Fruit fly (Drosophila melanogaster): Measurements from ENCODE around the gene 4E-T.

The 4E-T gene

DNA sequence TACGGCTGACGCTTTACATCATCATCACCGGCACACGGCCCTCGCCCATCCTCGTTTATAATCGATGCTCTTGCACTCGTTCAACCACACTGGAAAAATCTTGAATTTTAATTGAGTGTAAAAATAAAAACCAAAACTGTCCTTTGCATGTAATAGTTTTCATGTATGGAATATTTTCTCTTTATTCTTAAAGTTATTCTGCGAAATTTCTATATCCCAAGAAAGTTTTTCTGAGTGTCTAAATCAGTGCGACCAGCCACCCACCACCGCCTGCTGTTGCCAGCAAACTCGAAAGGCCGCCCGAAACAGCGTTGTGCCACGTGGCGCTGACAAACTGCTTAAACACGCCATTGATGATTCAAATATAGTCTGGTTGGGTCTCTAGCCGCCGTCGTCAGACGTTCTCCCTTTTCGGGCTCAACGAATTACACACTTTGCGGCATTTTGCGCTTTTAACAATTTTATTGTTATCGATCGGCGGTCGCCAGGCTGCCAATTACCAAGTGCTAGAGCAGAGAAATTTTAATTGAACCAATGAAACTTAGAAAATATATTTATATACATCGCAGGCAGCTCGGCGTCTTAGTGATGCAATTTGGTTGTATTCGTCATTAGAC is 24.7 kb upstream of the 4E-T start (continued):
- peak; percentile 36 for TF ChIP-seq CrebB (tag; optimal IDR thresholded peaks at IDR 0.05)
- no peak for TF ChIP-seq tna (GFP tag; IDR thresholded peaks at IDR 0.05; ENCODE audit: partially characterized antibody)
- TF ChIP-seq CG43689 (GFP tag; IDR thresholded peaks at IDR 0.05) = no peak
- peak in 1 of 2 experiments; percentile 4 for TF ChIP-seq crp (GFP tag; optimal IDR thresholded peaks at IDR 0.05)
- peak; percentile 75 for TF ChIP-seq Side (GFP tag; optimal IDR thresholded peaks at IDR 0.05)
- TF ChIP-seq CG32772 (GFP tag; IDR thresholded peaks at IDR 0.05) = no peak
- TF ChIP-seq CG7357 (GFP tag; IDR thresholded peaks at IDR 0.05) = peak; percentile 44; the same call in 1 of the 3 replicates
- peak; percentile 55 for TF ChIP-seq CG10654 (GFP tag; optimal IDR thresholded peaks at IDR 0.05)
- TF ChIP-seq ap (GFP tag; IDR thresholded peaks at IDR 0.05) = no peak; the same call in 1 of the 2 replicates
- peak; percentile 79 for TF ChIP-seq CG2875 (GFP tag; optimal IDR thresholded peaks at IDR 0.05)
- peak; percentile 43 for TF ChIP-seq CG3281 (GFP tag; optimal IDR thresholded peaks at IDR 0.05)
- TF ChIP-seq sc (optimal IDR thresholded peaks at IDR 0.05) = no peak
- TF ChIP-seq sc (GFP tag; optimal IDR thresholded peaks at IDR 0.05) = peak; percentile 72
- no peak for TF ChIP-seq gfzf (GFP tag; optimal IDR thresholded peaks at IDR 0.05)
- TF ChIP-seq CG4707 (GFP tag; optimal IDR thresholded peaks at IDR 0.05) = peak; percentile 58
- no peak for TF ChIP-seq bbx (GFP tag; IDR thresholded peaks at IDR 0.05; ENCODE audit: partially characterized antibody)
- TF ChIP-seq CG33557 (GFP tag; optimal IDR thresholded peaks at IDR 0.05) = peak; percentile 30
- no peak; the same call in 2 of the 3 replicates for TF ChIP-seq CG11093 (GFP tag; IDR thresholded peaks at IDR 0.05)
- TF ChIP-seq so (GFP tag; IDR thresholded peaks at IDR 0.05) = no peak
- TF ChIP-seq gsb-n (tag; optimal IDR thresholded peaks at IDR 0.05) = peak; percentile 84
- TF ChIP-seq CG8359 (GFP tag; optimal IDR thresholded peaks at IDR 0.05; ENCODE audit: borderline replicate concordance) = peak; percentile 22
- peak; percentile 73 for TF ChIP-seq CG8089 (GFP tag; optimal IDR thresholded peaks at IDR 0.05)
- peak; percentile 69 for TF ChIP-seq CG18764 (GFP tag; optimal IDR thresholded peaks at IDR 0.05)
- TF ChIP-seq Hmr (GFP tag; optimal IDR thresholded peaks at IDR 0.05) = peak; percentile 79
- peak; percentile 83 for TF ChIP-seq dmrt99B (tag; optimal IDR thresholded peaks at IDR 0.05)
- peak; percentile 66 for TF ChIP-seq CG13624 (GFP tag; optimal IDR thresholded peaks at IDR 0.05)
- TF ChIP-seq Abd-B (GFP tag; optimal IDR thresholded peaks at IDR 0.05) = no peak
- TF ChIP-seq CG17568 (GFP tag; optimal IDR thresholded peaks at IDR 0.05) = peak; percentile 53
- TF ChIP-seq chm (GFP tag; IDR thresholded peaks at IDR 0.05) = peak; percentile 76; the same call in 1 of the 2 replicates
- no peak; the same call in 1 of the 2 replicates for TF ChIP-seq ro (GFP tag; IDR thresholded peaks at IDR 0.05)
- TF ChIP-seq CG6683 (GFP tag; optimal IDR thresholded peaks at IDR 0.05) = peak; percentile 50
- TF ChIP-seq stc (GFP tag; IDR thresholded peaks at IDR 0.05) = peak; percentile 72
- TF ChIP-seq CG14441 (GFP tag; IDR thresholded peaks at IDR 0.05) = no peak; the same call in 1 of the 2 replicates
- TF ChIP-seq NfI (GFP tag; optimal IDR thresholded peaks at IDR 0.05) = peak; percentile 63
- no peak for TF ChIP-seq unc-4 (GFP tag; IDR thresholded peaks at IDR 0.05; ENCODE audit: partially characterized antibody)
- peak; percentile 27; the same call in 1 of the 2 replicates for TF ChIP-seq Adf1 (GFP tag; IDR thresholded peaks at IDR 0.05)
- peak; percentile 28 for TF ChIP-seq CG15479 (GFP tag; optimal IDR thresholded peaks at IDR 0.05)
- TF ChIP-seq Fer1 (GFP tag; optimal IDR thresholded peaks at IDR 0.05) = peak; percentile 69
- peak; percentile 57 for TF ChIP-seq pb (GFP tag; optimal IDR thresholded peaks at IDR 0.05)
- peak; percentile 64 for TF ChIP-seq CG1602 (GFP tag; optimal IDR thresholded peaks at IDR 0.05)
- TF ChIP-seq ara (GFP tag; IDR thresholded peaks at IDR 0.05) = no peak; the same call in 1 of the 2 replicates
- peak; percentile 86 for TF ChIP-seq lab (GFP tag; optimal IDR thresholded peaks at IDR 0.05)
- peak; percentile 68 for TF ChIP-seq grau (tag; optimal IDR thresholded peaks at IDR 0.05)
- TF ChIP-seq Atf3 (GFP tag; optimal IDR thresholded peaks at IDR 0.05) = peak; percentile 55
- peak; percentile 67 for TF ChIP-seq CG13775 (GFP tag; optimal IDR thresholded peaks at IDR 0.05)
- TF ChIP-seq Spps (tag; optimal IDR thresholded peaks at IDR 0.05) = peak; percentile 72
- no peak for TF ChIP-seq NFAT (GFP tag; IDR thresholded peaks at IDR 0.05)
- TF ChIP-seq CG12219 (GFP tag; optimal IDR thresholded peaks at IDR 0.05) = peak; percentile 59
- peak; percentile 76 for TF ChIP-seq CG31441 (GFP tag; IDR thresholded peaks at IDR 0.05)
